Worm (Caenorhabditis elegans) whole organism, L3 larva: ENCODE results near the gene C48B4.7.

Source experiments
- ZK546.5 ChIP-seq: sonication (generic microtip); optimal IDR thresholded peaks from 2 replicates; lab custom pipeline; 2017; ENCODE audit warnings: missing biosample characterization, missing genetic modification characterization
- aly-2 ChIP-seq: fragments of 150-350 bp; optimal IDR thresholded peaks from 2 replicates; lab custom pipeline; 2014; ENCODE audit warnings: missing biosample characterization, missing genetic modification characterization
- ceh-16 ChIP-seq: sonication (generic microtip); optimal IDR thresholded peaks from 2 replicates; lab custom pipeline; 2017; ENCODE audit warnings: missing biosample characterization, missing genetic modification characterization
- ceh-28 ChIP-seq: fragments of 150-350 bp; optimal IDR thresholded peaks from 2 replicates; lab custom pipeline; 2014; ENCODE audit warnings: missing biosample characterization, missing genetic modification reagents, missing genetic modification characterization
- ceh-82 ChIP-seq: fragments of 150-350 bp; optimal IDR thresholded peaks from 2 replicates; lab custom pipeline; 2014; ENCODE audit warnings: missing biosample characterization, missing genetic modification characterization
- daf-12 ChIP-seq: fragments of 150-350 bp; optimal IDR thresholded peaks from 2 replicates; lab custom pipeline; 2014; ENCODE audit warnings: missing biosample characterization, missing genetic modification reagents, missing genetic modification characterization
- egl-27 ChIP-seq: sonication (generic microtip); optimal IDR thresholded peaks from 4 replicates; lab custom pipeline; 2017; ENCODE audit warnings: missing biosample characterization, missing genetic modification reagents, missing genetic modification characterization
- elt-1 ChIP-seq: fragments of 150-350 bp; optimal IDR thresholded peaks from 2 replicates; lab custom pipeline; 2014; ENCODE audit warnings: missing biosample characterization, missing genetic modification characterization
- elt-2 ChIP-seq: sonication (generic microtip); optimal IDR thresholded peaks from 2 replicates; lab custom pipeline; 2016; ENCODE audit warnings: missing genetic modification reagents, mild to moderate bottlenecking, missing genetic modification characterization, missing compliant biosample characterization
- elt-3 ChIP-seq, 3 experiments: fragments of 150-350 bp in 1 of 3; sonication (generic microtip) in 2 of 3; optimal IDR thresholded peaks; 2 replicates in 2 of 3; 4 replicates in 1 of 3; lab custom pipeline; 2014 to 2017; ENCODE audit warnings: missing biosample characterization in 3 of 3, missing genetic modification characterization in 3 of 3
- eor-1 ChIP-seq, 2 experiments: fragments of 150-350 bp; optimal IDR thresholded peaks; 2 replicates each; lab custom pipeline; 2014 to 2018; ENCODE audit warnings: missing biosample characterization in 2 of 2, missing genetic modification characterization in 2 of 2
- fkh-10 ChIP-seq: sonication (generic microtip); optimal IDR thresholded peaks from 2 replicates; lab custom pipeline; 2017; ENCODE audit warnings: missing biosample characterization, missing genetic modification reagents, missing genetic modification characterization
- fkh-2 ChIP-seq: fragments of 150-350 bp; optimal IDR thresholded peaks from 2 replicates; lab custom pipeline; 2014; ENCODE audit warnings: missing biosample characterization, missing genetic modification reagents, missing genetic modification characterization
- fos-1 ChIP-seq: fragments of 150-350 bp; optimal IDR thresholded peaks from 2 replicates; lab custom pipeline; 2014; ENCODE audit warnings: missing biosample characterization, missing genetic modification characterization
- jun-1 ChIP-seq: fragments of 150-350 bp; optimal IDR thresholded peaks from 2 replicates; lab custom pipeline; 2014; ENCODE audit warnings: missing biosample characterization, missing genetic modification reagents, missing genetic modification characterization
- lin-15B ChIP-seq: fragments of 150-350 bp; optimal IDR thresholded peaks from 2 replicates; lab custom pipeline; 2014; ENCODE audit warnings: missing biosample characterization, missing genetic modification characterization
- lin-39 ChIP-seq: fragments of 150-350 bp; optimal IDR thresholded peaks from 2 replicates; lab custom pipeline; 2018; ENCODE audit warnings: missing biosample characterization, missing genetic modification reagents, missing genetic modification characterization
- lsy-12 ChIP-seq: sonication (generic microtip); optimal IDR thresholded peaks from 2 replicates; lab custom pipeline; 2016; ENCODE audit warnings: mild to moderate bottlenecking, missing genetic modification characterization, missing compliant biosample characterization
- mml-1 ChIP-seq: fragments of 150-350 bp; sonication (generic microtip); optimal IDR thresholded peaks from 3 replicates; lab custom pipeline; 2014; ENCODE audit warnings: missing biosample characterization, missing genetic modification characterization
- nfya-1 ChIP-seq: sonication (generic microtip); optimal IDR thresholded peaks from 2 replicates; lab custom pipeline; 2017; ENCODE audit warnings: missing genetic modification characterization, mild to moderate bottlenecking, missing compliant biosample characterization, antibody characterized with exemption, moderate library complexity; ENCODE audit not compliant: insufficient read depth
- nhr-12 ChIP-seq: fragments of 150-350 bp; optimal IDR thresholded peaks from 2 replicates; lab custom pipeline; 2014; ENCODE audit warnings: missing biosample characterization, missing genetic modification characterization
- nhr-237 ChIP-seq: fragments of 150-350 bp; optimal IDR thresholded peaks from 2 replicates; lab custom pipeline; 2014; ENCODE audit warnings: missing biosample characterization, missing genetic modification characterization
- nhr-25 ChIP-seq: sonication (generic microtip); optimal IDR thresholded peaks from 2 replicates; lab custom pipeline; 2017; ENCODE audit warnings: missing biosample characterization, missing genetic modification characterization
- nhr-28 ChIP-seq: fragments of 150-350 bp; optimal IDR thresholded peaks from 2 replicates; lab custom pipeline; 2014; ENCODE audit warnings: missing biosample characterization, missing genetic modification characterization
- nhr-43 ChIP-seq: sonication (generic microtip); optimal IDR thresholded peaks from 2 replicates; lab custom pipeline; 2016; ENCODE audit warnings: mild to moderate bottlenecking, missing genetic modification characterization, missing compliant biosample characterization; ENCODE audit not compliant: poor library complexity, severe bottlenecking
- nhr-67 ChIP-seq: fragments of 150-350 bp; optimal IDR thresholded peaks from 2 replicates; lab custom pipeline; 2014; ENCODE audit warnings: missing biosample characterization, missing genetic modification characterization
- pha-4 ChIP-seq: fragments of 150-350 bp; optimal IDR thresholded peaks from 2 replicates; lab custom pipeline; 2014; ENCODE audit warnings: missing biosample characterization, missing genetic modification reagents, missing genetic modification characterization
- pqm-1 ChIP-seq: fragments of 150-350 bp; optimal IDR thresholded peaks from 2 replicates; lab custom pipeline; 2017; ENCODE audit warnings: missing biosample characterization, missing genetic modification characterization, inconsistent platforms
- sea-2 ChIP-seq: fragments of 150-350 bp; sonication (generic microtip); optimal IDR thresholded peaks from 4 replicates; lab custom pipeline; 2014; ENCODE audit warnings: missing biosample characterization, missing genetic modification reagents, missing genetic modification characterization
- skn-1 ChIP-seq: fragments of 150-350 bp; optimal IDR thresholded peaks from 2 replicates; lab custom pipeline; 2014; ENCODE audit warnings: missing biosample characterization, missing genetic modification characterization
- snpc-4 ChIP-seq: fragments of 150-350 bp; optimal IDR thresholded peaks from 2 replicates; lab custom pipeline; 2014; ENCODE audit warnings: missing biosample characterization, missing genetic modification characterization
- tbx-2 ChIP-seq: sonication (generic microtip); optimal IDR thresholded peaks from 2 replicates; lab custom pipeline; 2016; ENCODE audit warnings: mild to moderate bottlenecking, missing genetic modification characterization, missing compliant biosample characterization
- unc-39 ChIP-seq: sonication (generic microtip); optimal IDR thresholded peaks from 4 replicates; lab custom pipeline; 2017; ENCODE audit warnings: missing biosample characterization, missing genetic modification characterization
- unc-62 ChIP-seq: fragments of 150-350 bp; sonication (generic microtip); optimal IDR thresholded peaks from 4 replicates; lab custom pipeline; 2014; ENCODE audit warnings: missing biosample characterization, missing genetic modification reagents, missing genetic modification characterization

Gene C48B4.7

DNA sequence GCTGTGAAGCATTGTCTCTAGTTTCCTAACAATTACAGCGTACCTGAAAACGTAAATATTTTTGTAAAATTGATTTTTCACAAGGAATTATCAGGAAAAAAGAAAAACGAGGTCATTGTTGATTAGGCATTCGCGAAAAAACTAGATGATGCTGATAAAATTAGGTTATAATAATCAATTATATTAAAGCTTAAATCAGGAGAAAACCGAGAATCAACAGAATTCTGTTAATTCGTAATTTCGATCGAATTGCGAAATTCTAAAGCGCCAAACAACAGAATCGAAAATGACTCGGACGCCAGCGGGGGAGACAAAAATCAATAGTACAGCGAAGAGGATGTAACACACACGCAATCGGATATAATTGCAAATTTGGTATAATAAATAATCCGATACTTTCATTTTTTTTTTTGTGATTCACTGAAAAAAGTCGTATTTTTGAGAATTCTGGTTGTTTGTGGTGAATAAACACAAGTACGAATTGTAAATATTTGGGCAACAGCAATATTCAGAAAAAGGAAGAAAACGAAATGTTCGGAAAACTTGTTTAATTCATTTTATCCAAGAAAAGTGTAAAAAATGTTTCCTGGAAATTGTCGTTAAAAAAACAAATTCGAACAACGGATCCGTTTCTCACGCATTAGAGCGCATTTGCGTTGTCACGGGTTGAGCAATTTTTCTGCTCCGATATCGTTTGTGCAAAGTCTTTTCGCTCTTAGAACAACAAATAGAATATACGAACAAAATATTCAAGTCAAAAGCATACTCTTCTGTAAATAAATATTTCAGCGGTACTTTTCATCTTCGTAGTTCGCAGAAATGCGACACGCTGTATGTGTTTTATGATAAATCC lies 21.0 kb upstream of the C48B4.7 start, which contains the start of gene ced-7:
Gene ced-7 (minus strand): TSS at position 51 of the 853 bp plus-strand sequence.
- TF ChIP-seq nhr-28 (tag; lab: Kevin White, UChicago) (no peak), nhr-12 (no peak), elt-1 (tag; lab: Kevin White, UChicago) (no peak), lin-15B (tag; lab: Kevin White, UChicago) (peak; percentile 67), pha-4 (peak; percentile 19), ceh-28 (tag; lab: Kevin White, UChicago) (peak; percentile 12), snpc-4 (tag; lab: Kevin White, UChicago) (peak; percentile 27), lin-39 (tag; lab: Kevin White, UChicago) (peak; percentile 22), unc-62 (GFP tag; lab: Kevin White, UChicago) (no peak), ceh-16 (tag; lab: Kevin White, UChicago) (no peak), nfya-1 (tag; lab: Kevin White, UChicago) (peak; percentile 46), fkh-10 (GFP tag; lab: Kevin White, UChicago) (no peak), tbx-2 (tag; lab: Kevin White, UChicago) (no peak)

DNA sequence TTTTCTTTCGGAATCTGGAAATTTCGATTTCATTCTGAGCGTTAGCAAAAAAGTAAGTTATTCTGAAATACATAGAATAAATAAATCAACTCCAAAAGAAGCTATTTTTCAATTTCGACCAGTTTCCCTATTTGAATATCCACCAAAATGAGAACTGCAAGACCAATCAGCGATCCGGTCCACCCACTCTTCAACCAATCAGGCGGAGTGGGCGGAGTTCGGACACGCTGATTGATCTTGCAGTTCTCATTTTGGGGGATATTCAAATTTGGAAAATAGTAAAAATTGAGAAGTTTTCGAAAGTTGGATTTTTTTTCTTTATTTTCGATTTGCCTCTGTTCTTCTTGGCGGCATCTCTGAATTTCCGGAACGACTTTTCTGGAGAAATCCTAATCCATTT lies 11.6 kb upstream of the C48B4.7 start:
- peak; percentile 100 for TF ChIP-seq nfya-1 (tag; lab: Kevin White, UChicago)
- TF ChIP-seq lin-15B (tag; lab: Kevin White, UChicago), result peak; percentile 45
- no peak for TF ChIP-seq fkh-10 (GFP tag; lab: Kevin White, UChicago)

DNA sequence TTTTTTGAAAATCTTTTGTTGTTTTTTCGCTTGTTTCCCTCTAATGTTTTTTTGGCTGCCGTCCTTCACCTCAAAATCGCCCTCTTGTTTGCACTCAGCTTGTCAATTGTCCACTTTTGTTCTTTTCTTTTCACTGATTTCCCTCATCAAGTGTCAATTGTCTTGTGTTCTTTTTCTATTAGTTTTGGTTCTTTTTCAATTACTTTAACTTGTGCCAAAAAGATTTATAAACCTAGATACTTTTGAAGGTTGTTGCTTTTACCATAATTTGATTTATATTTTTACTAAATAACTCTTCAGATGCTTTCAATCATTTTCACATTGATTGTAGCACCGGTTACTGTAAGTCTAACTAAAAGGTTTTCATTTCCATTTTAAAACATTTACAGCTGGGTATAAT lies 9.2 kb upstream of the C48B4.7 start, which contains the start of gene C48B4.13:
Gene C48B4.13 (plus strand): TSS at position 301 of the 400 bp plus-strand sequence.
- TF ChIP-seq aly-2, result no peak
- no peak for TF ChIP-seq elt-2 (tag; lab: Kevin White, UChicago)
- TF ChIP-seq tbx-2 (tag; lab: Kevin White, UChicago), result no peak
- no peak for TF ChIP-seq pha-4
- no peak for TF ChIP-seq lin-15B (tag; lab: Kevin White, UChicago)
- TF ChIP-seq fkh-2 (tag; lab: Kevin White, UChicago), result no peak
- TF ChIP-seq lsy-12 (tag; lab: Kevin White, UChicago), result no peak
- TF ChIP-seq unc-39 (tag; lab: Kevin White, UChicago), result no peak
- TF ChIP-seq nhr-43, result no peak
- no peak for TF ChIP-seq nhr-67 (tag; lab: Kevin White, UChicago)
- no peak for TF ChIP-seq daf-12 (tag; lab: Kevin White, UChicago)
- no peak for TF ChIP-seq skn-1 (tag; lab: Kevin White, UChicago)
- TF ChIP-seq egl-27, result no peak
- TF ChIP-seq jun-1, result no peak
- TF ChIP-seq mml-1 (tag; lab: Kevin White, UChicago), result no peak
- TF ChIP-seq ceh-28 (tag; lab: Kevin White, UChicago), result no peak
- TF ChIP-seq ZK546.5 (tag; lab: Kevin White, UChicago), result no peak
- no peak for TF ChIP-seq nhr-28 (tag; lab: Kevin White, UChicago)

DNA sequence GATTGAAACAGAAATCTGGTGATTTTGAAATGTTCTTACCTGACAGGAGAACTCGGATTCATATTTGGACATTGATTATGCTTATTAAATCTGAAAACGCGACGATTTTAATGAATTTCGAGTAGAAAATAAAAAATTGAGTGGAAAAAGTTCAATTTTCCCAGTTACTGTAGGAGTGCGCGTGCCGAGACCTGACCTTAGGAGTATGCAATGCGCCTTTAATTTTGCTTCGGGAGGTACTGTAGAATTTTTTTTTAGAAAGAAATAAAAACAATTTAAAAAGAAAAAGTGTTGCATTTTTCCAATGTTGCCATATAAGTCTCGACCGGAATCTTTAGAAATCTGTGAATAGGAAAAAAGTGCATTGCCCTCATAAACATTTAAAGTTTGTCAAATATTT lies 6.7 kb upstream of the C48B4.7 start, which contains the start of gene C48B4.11:
Gene C48B4.11 (minus strand): TSS at position 143 of the 400 bp plus-strand sequence.
- TF ChIP-seq nhr-25 (tag; lab: Kevin White, UChicago), result no peak
- TF ChIP-seq sea-2 (GFP tag; lab: Kevin White, UChicago), result no peak
- no peak for TF ChIP-seq fkh-2 (tag; lab: Kevin White, UChicago)
- no peak for TF ChIP-seq elt-3 (tag; optimal IDR thresholded peaks at IDR 0.05; lab: Kevin White, UChicago)
- no peak for TF ChIP-seq nhr-237 (tag; lab: Kevin White, UChicago)
- TF ChIP-seq fkh-10 (GFP tag; lab: Kevin White, UChicago), result no peak
- no peak for TF ChIP-seq nhr-12
- no peak for TF ChIP-seq fos-1 (tag; lab: Kevin White, UChicago)
- TF ChIP-seq ceh-82 (tag; lab: Kevin White, UChicago), result no peak
- TF ChIP-seq eor-1 (tag; optimal IDR thresholded peaks at IDR 0.05; lab: Kevin White, UChicago), result no peak
- no peak for TF ChIP-seq lin-15B (tag; lab: Kevin White, UChicago)
- TF ChIP-seq tbx-2 (tag; lab: Kevin White, UChicago), result no peak
- no peak for TF ChIP-seq nfya-1 (tag; lab: Kevin White, UChicago)
- TF ChIP-seq aly-2, result no peak
- TF ChIP-seq lsy-12 (tag; lab: Kevin White, UChicago), result no peak
- no peak for TF ChIP-seq pqm-1 (tag; lab: Kevin White, UChicago)
- TF ChIP-seq snpc-4 (tag; lab: Kevin White, UChicago), result no peak
